Fruit fly (Drosophila melanogaster) whole organism, embryonic: ENCODE measurements around the gene UK114.

ENCODE experiments used
- B-H2 ChIP-seq: fragments of 200-800 bp; sonication (Bioruptor generic); optimal IDR thresholded peaks from 2 replicates; lab custom pipeline; 2018; ENCODE audit warnings: missing biosample characterization, mild to moderate bottlenecking, missing genetic modification characterization
- Bgb ChIP-seq: fragments of 200-800 bp; sonication (Bioruptor generic); IDR thresholded peaks from 2 replicates; pipeline ENCODE4 v1.3.6; 2022; ENCODE audit warnings: missing biosample characterization, missing genetic modification characterization; ENCODE audit not compliant: partially characterized antibody
- CG11723 ChIP-seq: fragments of 200-800 bp; sonication (Bioruptor generic); optimal IDR thresholded peaks from 2 replicates; lab custom pipeline; 2017; ENCODE audit warnings: missing biosample characterization, mild to moderate bottlenecking, missing genetic modification characterization
- CG1233 ChIP-seq: fragments of 200-800 bp; sonication (Bioruptor generic); optimal IDR thresholded peaks from 4 replicates; lab custom pipeline; 2018; ENCODE audit warnings: missing biosample characterization, mild to moderate bottlenecking, missing genetic modification characterization
- CG14667 ChIP-seq: fragments of 200-800 bp; sonication (Bioruptor generic); IDR thresholded peaks from 2 replicates; pipeline ENCODE4 v1.3.6; 2022; ENCODE audit warnings: missing biosample characterization, missing genetic modification characterization
- CG14860 ChIP-seq: fragments of 200-800 bp; sonication (Bioruptor generic); IDR thresholded peaks from 3 replicates; pipeline ENCODE4 v1.3.6; 2022; ENCODE audit warnings: missing biosample characterization, missing genetic modification characterization; ENCODE audit not compliant: partially characterized antibody
- CG2116 ChIP-seq: fragments of 200-800 bp; sonication (Bioruptor generic); optimal IDR thresholded peaks from 3 replicates; lab custom pipeline; 2018; ENCODE audit warnings: missing biosample characterization, mild to moderate bottlenecking, missing genetic modification characterization
- CG2120 ChIP-seq: fragments of 200-800 bp; sonication (Bioruptor generic); optimal IDR thresholded peaks from 3 replicates; lab custom pipeline; 2016; ENCODE audit warnings: missing biosample characterization, missing genetic modification characterization
- CG2202 ChIP-seq: fragments of 200-800 bp; sonication (Bioruptor generic); optimal IDR thresholded peaks from 2 replicates; lab custom pipeline; 2018; ENCODE audit warnings: missing biosample characterization, mild to moderate bottlenecking, missing genetic modification characterization
- CG31388 ChIP-seq: fragments of 200-800 bp; sonication (Bioruptor generic); optimal IDR thresholded peaks from 2 replicates; lab custom pipeline; 2016; ENCODE audit warnings: missing biosample characterization, missing genetic modification characterization
- CG32532 ChIP-seq: fragments of 200-800 bp; sonication (Bioruptor generic); IDR thresholded peaks from 2 replicates; pipeline ENCODE4 v1.3.6; 2022; ENCODE audit warnings: missing biosample characterization, missing genetic modification characterization
- CG3281 ChIP-seq: fragments of 200-800 bp; sonication (Bioruptor generic); optimal IDR thresholded peaks from 3 replicates; lab custom pipeline; 2017; ENCODE audit warnings: missing biosample characterization, mild to moderate bottlenecking, missing genetic modification characterization
- CG3407 ChIP-seq: fragments of 200-800 bp; sonication (Bioruptor generic); optimal IDR thresholded peaks from 2 replicates; lab custom pipeline; 2018; ENCODE audit warnings: missing biosample characterization, mild to moderate bottlenecking, missing genetic modification characterization
- CG4360 ChIP-seq: fragments of 200-800 bp; sonication (Bioruptor generic); IDR thresholded peaks from 2 replicates; pipeline ENCODE4 v1.3.6; 2022; ENCODE audit warnings: missing biosample characterization, missing genetic modification characterization
- CG6689 ChIP-seq: fragments of 200-800 bp; sonication (Bioruptor generic); IDR thresholded peaks from 2 replicates; pipeline ENCODE4 v1.3.6; 2022; ENCODE audit warnings: missing biosample characterization, missing genetic modification characterization
- CG6854 ChIP-seq: fragments of 200-800 bp; sonication (Bioruptor generic); optimal IDR thresholded peaks from 3 replicates; lab custom pipeline; 2017; ENCODE audit warnings: missing biosample characterization, mild to moderate bottlenecking, missing genetic modification characterization
- CG9727 ChIP-seq: fragments of 200-800 bp; sonication (Bioruptor generic); optimal IDR thresholded peaks from 3 replicates; lab custom pipeline; 2017; ENCODE audit warnings: missing biosample characterization, mild to moderate bottlenecking, missing genetic modification characterization
- CrebB ChIP-seq: fragments of 200-800 bp; sonication (Bioruptor generic); optimal IDR thresholded peaks from 3 replicates; lab custom pipeline; 2018; ENCODE audit warnings: missing biosample characterization, mild to moderate bottlenecking, missing genetic modification characterization
- Deaf1 ChIP-seq: fragments of 200-800 bp; optimal IDR thresholded peaks from 3 replicates; lab custom pipeline; 2019; ENCODE audit warnings: missing biosample characterization, mild to moderate bottlenecking, missing genetic modification characterization, moderate library complexity
- Dll ChIP-seq: fragments of 200-800 bp; sonication (Bioruptor generic); IDR thresholded peaks from 4 replicates; pipeline ENCODE4 v1.3.6; 2022; ENCODE audit warnings: missing biosample characterization, missing genetic modification characterization; ENCODE audit not compliant: partially characterized antibody
- Dp ChIP-seq: fragments of 200-800 bp; sonication (Bioruptor generic); optimal IDR thresholded peaks from 2 replicates; lab custom pipeline; 2018; ENCODE audit warnings: missing biosample characterization, mild to moderate bottlenecking, missing genetic modification characterization, moderate library complexity
- HLH3B ChIP-seq: fragments of 200-800 bp; sonication (Bioruptor generic); IDR thresholded peaks from 2 replicates; pipeline ENCODE4 v1.3.6; 2022; ENCODE audit warnings: missing biosample characterization, missing genetic modification characterization
- HmgZ ChIP-seq: fragments of 200-800 bp; sonication (Bioruptor generic); optimal IDR thresholded peaks from 2 replicates; lab custom pipeline; 2018; ENCODE audit warnings: missing biosample characterization, mild to moderate bottlenecking, missing genetic modification characterization
- Jarid2 ChIP-seq: fragments of 200-800 bp; sonication (Bioruptor generic); optimal IDR thresholded peaks from 3 replicates; lab custom pipeline; 2017; ENCODE audit warnings: mild to moderate bottlenecking, missing biosample characterization, missing genetic modification reagents, missing genetic modification characterization
- Max ChIP-seq: fragments of 200-800 bp; sonication (Bioruptor generic); optimal IDR thresholded peaks from 2 replicates; lab custom pipeline; 2016; ENCODE audit warnings: missing biosample characterization, mild to moderate bottlenecking, missing genetic modification characterization
- Med ChIP-seq: fragments of 200-800 bp; sonication (Bioruptor generic); peaks from one replicate; lab custom pipeline; 2016; ENCODE audit warnings: missing biosample characterization, missing genetic modification characterization, mild to moderate bottlenecking, inconsistent platforms, moderate library complexity
- Pdp1 ChIP-seq, 2 experiments: fragments of 200-800 bp; sonication (Bioruptor generic); optimal IDR thresholded peaks; 3 replicates each; lab custom pipeline; 2016; ENCODE audit warnings: missing biosample characterization in 2 of 2, missing genetic modification characterization in 2 of 2, mild to moderate bottlenecking in 1 of 2, moderate library complexity in 1 of 2
- Stat92E ChIP-seq, 3 experiments: fragments of >200 bp in 2 of 3; fragments of 200-800 bp in 1 of 3; sonication (Bioruptor generic) in 1 of 3; optimal IDR thresholded peaks; 2 replicates each; lab custom pipeline; 2017 to 2019; ENCODE audit warnings: missing biosample characterization in 3 of 3, missing genetic modification characterization in 3 of 3, mild to moderate bottlenecking in 1 of 3, moderate library complexity in 1 of 3
- Trl ChIP-seq, 3 experiments: fragments of >200 bp in 2 of 3; fragments of 200-800 bp in 1 of 3; sonication (Bioruptor generic) in 1 of 3; optimal IDR thresholded peaks; 2 replicates in 1 of 3; 3 replicates in 2 of 3; lab custom pipeline; 2016 to 2017; ENCODE audit warnings: missing biosample characterization in 1 of 3, missing genetic modification characterization in 1 of 3
- ara ChIP-seq: fragments of 200-800 bp; sonication (Bioruptor generic); IDR thresholded peaks from 2 replicates; pipeline ENCODE4 v1.3.6; 2022; ENCODE audit warnings: missing biosample characterization, missing genetic modification characterization
- bbx ChIP-seq: fragments of 200-800 bp; sonication (Bioruptor generic); IDR thresholded peaks from 2 replicates; pipeline ENCODE4 v1.3.6; 2022; ENCODE audit warnings: missing biosample characterization, missing genetic modification characterization; ENCODE audit not compliant: partially characterized antibody
- caup ChIP-seq: fragments of 200-800 bp; sonication (Bioruptor generic); optimal IDR thresholded peaks from 3 replicates; lab custom pipeline; 2017; ENCODE audit warnings: missing biosample characterization, mild to moderate bottlenecking, missing genetic modification characterization, moderate library complexity; ENCODE audit not compliant: severe bottlenecking
- chn ChIP-seq: fragments of 200-800 bp; sonication (Bioruptor generic); optimal IDR thresholded peaks from 2 replicates; lab custom pipeline; 2016; ENCODE audit warnings: missing biosample characterization, missing genetic modification characterization
- ci ChIP-seq: fragments of 200-800 bp; sonication (Bioruptor generic); IDR thresholded peaks from 3 replicates; pipeline ENCODE4 v1.3.6; 2022; ENCODE audit warnings: missing biosample characterization, missing genetic modification characterization
- dan ChIP-seq: fragments of 200-800 bp; sonication (Bioruptor generic); IDR thresholded peaks from 2 replicates; pipeline ENCODE4 v1.3.6; 2022; ENCODE audit warnings: missing biosample characterization, missing genetic modification characterization
- dati ChIP-seq: fragments of 200-800 bp; sonication (Bioruptor generic); IDR thresholded peaks from 2 replicates; pipeline ENCODE4 v1.3.6; 2022; ENCODE audit warnings: missing biosample characterization, missing genetic modification characterization
- dimm ChIP-seq: fragments of 200-800 bp; sonication (Bioruptor generic); IDR thresholded peaks from 2 replicates; pipeline ENCODE4 v1.3.6; 2022; ENCODE audit warnings: missing biosample characterization, missing genetic modification characterization
- dm ChIP-seq: fragments of 200-800 bp; sonication (Bioruptor generic); optimal IDR thresholded peaks from 3 replicates; lab custom pipeline; 2016; ENCODE audit warnings: missing biosample characterization, missing genetic modification characterization
- dmrt11E ChIP-seq: fragments of 200-800 bp; sonication (Bioruptor generic); optimal IDR thresholded peaks from 3 replicates; lab custom pipeline; 2018; ENCODE audit warnings: missing biosample characterization, mild to moderate bottlenecking, missing genetic modification characterization, moderate library complexity
- dysf ChIP-seq: fragments of 200-800 bp; sonication (Bioruptor generic); IDR thresholded peaks from 3 replicates; pipeline ENCODE4 v1.3.6; 2022; ENCODE audit warnings: missing biosample characterization, missing genetic modification characterization
- fru ChIP-seq: fragments of >200 bp; optimal IDR thresholded peaks from 2 replicates; lab custom pipeline; 2017
- fu2 ChIP-seq: fragments of 200-800 bp; sonication (Bioruptor generic); optimal IDR thresholded peaks from 2 replicates; lab custom pipeline; 2016; ENCODE audit warnings: missing biosample characterization, missing genetic modification characterization
- nmo ChIP-seq: fragments of 200-800 bp; sonication (Bioruptor generic); optimal IDR thresholded peaks from 2 replicates; lab custom pipeline; 2018; ENCODE audit warnings: missing biosample characterization, mild to moderate bottlenecking, missing genetic modification characterization, moderate library complexity
- pan ChIP-seq, 4 experiments: fragments of >200 bp in 3 of 4; fragments of 200-800 bp in 1 of 4; sonication (Bioruptor generic) in 1 of 4; optimal IDR thresholded peaks in 3 of 4; IDR thresholded peaks in 1 of 4; 2 replicates each; pipeline versions ENCODE4 v1.3.6 to Lab custom; 2017 to 2022; ENCODE audit warnings: missing biosample characterization in 2 of 4, missing genetic modification characterization in 2 of 4, mixed read lengths in 1 of 4
- so ChIP-seq: fragments of 200-800 bp; sonication (Bioruptor generic); IDR thresholded peaks from 3 replicates; pipeline ENCODE4 v1.3.6; 2022; ENCODE audit warnings: missing biosample characterization, missing genetic modification characterization
- tna ChIP-seq: fragments of 200-800 bp; sonication (Bioruptor generic); IDR thresholded peaks from 2 replicates; pipeline ENCODE4 v1.3.6; 2022; ENCODE audit warnings: missing biosample characterization, missing genetic modification characterization; ENCODE audit not compliant: partially characterized antibody
- zen2 ChIP-seq: fragments of 200-800 bp; sonication (Bioruptor generic); IDR thresholded peaks from 3 replicates; pipeline ENCODE4 v1.3.6; 2022; ENCODE audit warnings: missing biosample characterization, missing genetic modification characterization; ENCODE audit not compliant: partially characterized antibody
- zf30C ChIP-seq: fragments of 200-800 bp; sonication (Bioruptor generic); optimal IDR thresholded peaks from 3 replicates; lab custom pipeline; 2018; ENCODE audit warnings: missing biosample characterization, mild to moderate bottlenecking, missing genetic modification characterization

The UK114 gene

dm6 chr2L:15264483-15264987 lies 10.4 kb downstream of the UK114 start, which contains the start of gene yuri (continued):
- no peak for TF ChIP-seq dati
- no peak for TF ChIP-seq nmo (GFP tag; lab: Kevin White, UChicago)
- TF ChIP-seq caup (GFP tag; lab: Kevin White, UChicago), result peak; percentile 56
- peak in 1 of 2 experiments; percentile 89 for TF ChIP-seq Pdp1 (GFP tag; optimal IDR thresholded peaks at IDR 0.05; lab: Kevin White, UChicago)
- peak; percentile 19 for TF ChIP-seq CG2120
- peak; percentile 41; the same call in 1 of the 3 replicates for TF ChIP-seq dysf (GFP tag; lab: Robert Waterston, UW)
- TF ChIP-seq Trl (optimal IDR thresholded peaks at IDR 0.05; lab: Kevin White, UChicago), result peak; percentile 90 to 92
- peak; percentile 72 for TF ChIP-seq Trl (GFP tag; optimal IDR thresholded peaks at IDR 0.05; lab: Kevin White, UChicago)
- TF ChIP-seq Deaf1 (tag; lab: Kevin White, UChicago), result peak; percentile 87
- TF ChIP-seq CG3407 (GFP tag; lab: Kevin White, UChicago), result peak; percentile 34
- peak; percentile 80 for TF ChIP-seq ci (GFP tag; lab: Robert Waterston, UW)
- peak; percentile 43 for TF ChIP-seq CG6854 (GFP tag; lab: Kevin White, UChicago)
- no peak for TF ChIP-seq dan (GFP tag; lab: Robert Waterston, UW)
- TF ChIP-seq fu2 (GFP tag; lab: Kevin White, UChicago), result no peak
- no peak for TF ChIP-seq HLH3B
- peak; percentile 57; the same call in 2 of the 4 replicates for TF ChIP-seq Dll (GFP tag; lab: Robert Waterston, UW)
- no peak for TF ChIP-seq dimm (GFP tag; lab: Robert Waterston, UW)
- peak; percentile 38 for TF ChIP-seq CG1233 (GFP tag; lab: Kevin White, UChicago)
- TF ChIP-seq B-H2, result peak; percentile 8
- TF ChIP-seq zen2, result 0 out of 3 replicates have a peak, but pooled peaks have one; percentile 70
- no peak for TF ChIP-seq CG14860 (GFP tag; lab: Robert Waterston, UW)
- TF ChIP-seq Stat92E (GFP tag; optimal IDR thresholded peaks at IDR 0.05; lab: Kevin White, UChicago), result peak in 1 of 3 experiments; percentile 57
- TF ChIP-seq CG4360, result peak; percentile 95
- TF ChIP-seq Dp (GFP tag; lab: Kevin White, UChicago), result no peak
- TF ChIP-seq CG2116 (GFP tag; lab: Kevin White, UChicago), result no peak
- TF ChIP-seq chn, result no peak
- TF ChIP-seq Jarid2 (GFP tag; lab: Kevin White, UChicago), result peak; percentile 98
- peak; percentile 36; the same call in 1 of the 2 replicates for TF ChIP-seq tna (GFP tag; lab: Robert Waterston, UW)
- peak; percentile 40 for TF ChIP-seq CG3281 (GFP tag; lab: Kevin White, UChicago)
- TF ChIP-seq so, result peak; percentile 88
- TF ChIP-seq CG9727 (GFP tag; lab: Kevin White, UChicago), result peak; percentile 36
- TF ChIP-seq dm (GFP tag; lab: Kevin White, UChicago), result peak; percentile 46
- peak; percentile 72 for TF ChIP-seq bbx (GFP tag; lab: Robert Waterston, UW)
- peak; percentile 73 for TF ChIP-seq CrebB
- no peak for TF ChIP-seq fru (lab: Kevin White, UChicago)
- TF ChIP-seq CG6689 (GFP tag; lab: Robert Waterston, UW), result 0 out of 2 replicates have a peak, but pooled peaks have one; percentile 6
- TF ChIP-seq Max, result peak; percentile 40
- TF ChIP-seq zf30C (GFP tag; lab: Kevin White, UChicago), result peak; percentile 10
- peak; percentile 3 for TF ChIP-seq dmrt11E (tag; lab: Kevin White, UChicago)
- peak; percentile 89 for TF ChIP-seq Med (GFP tag; lab: Kevin White, UChicago)
- TF ChIP-seq CG32532 (GFP tag; lab: Robert Waterston, UW), result peak; percentile 79; the same call in 1 of the 2 replicates
- TF ChIP-seq CG11723 (GFP tag; lab: Kevin White, UChicago), result peak; percentile 13
- no peak for TF ChIP-seq CG14667 (GFP tag; lab: Robert Waterston, UW)
- TF ChIP-seq CG31388 (GFP tag; lab: Kevin White, UChicago), result no peak
- peak; percentile 67 for TF ChIP-seq ara (GFP tag; lab: Robert Waterston, UW)
- peak; percentile 41 for TF ChIP-seq CG2202 (tag; lab: Kevin White, UChicago)
- peak; percentile 57 for TF ChIP-seq HmgZ (tag; lab: Kevin White, UChicago)
- TF ChIP-seq pan (optimal IDR thresholded peaks at IDR 0.05; lab: Kevin White, UChicago), result no peak
- TF ChIP-seq pan (GFP tag; optimal IDR thresholded peaks at IDR 0.05 in 1 of 2, IDR thresholded peaks at IDR 0.05 in 1 of 2), result peak in 1 of 2 experiments; percentile 42
- TF ChIP-seq Bgb, result peak; percentile 37; the same call in 1 of the 2 replicates
